Worm (Caenorhabditis elegans) whole organism, L2 larva: ENCODE data around the gene ZC317.7.
"Not testable (repeated sequence)": the region's sequence is repeated elsewhere in the genome, so short reads cannot be mapped to it uniquely, and the experiment has no call there.

Experiments
- C34F6.9 ChIP-seq: fragments of 150-350 bp; optimal IDR thresholded peaks from 2 replicates; lab custom pipeline; 2014; ENCODE audit warnings: missing biosample characterization, missing genetic modification characterization
- F13H6.1 ChIP-seq: sonication (generic microtip); optimal IDR thresholded peaks from 2 replicates; lab custom pipeline; 2016; ENCODE audit warnings: missing genetic modification characterization, missing compliant biosample characterization
- R02D3.7 ChIP-seq: fragments of 150-350 bp; optimal IDR thresholded peaks from 2 replicates; lab custom pipeline; 2014; ENCODE audit warnings: missing biosample characterization, missing genetic modification characterization
- Y55F3AM.14 ChIP-seq: fragments of 200-800 bp; sonication (Bioruptor generic); optimal IDR thresholded peaks from 2 replicates; lab custom pipeline; 2018; ENCODE audit warnings: mild to moderate bottlenecking, missing genetic modification characterization, missing compliant biosample characterization
- alr-1 ChIP-seq: fragments of 150-350 bp; optimal IDR thresholded peaks from 2 replicates; lab custom pipeline; 2014; ENCODE audit warnings: missing biosample characterization, missing genetic modification characterization
- aly-2 ChIP-seq: fragments of 150-350 bp; optimal IDR thresholded peaks from 2 replicates; lab custom pipeline; 2014; ENCODE audit warnings: missing biosample characterization, missing genetic modification characterization
- ama-1 ChIP-seq: fragments of 150-350 bp; optimal IDR thresholded peaks from 2 replicates; lab custom pipeline; 2018; ENCODE audit warnings: inconsistent platforms
- blmp-1 ChIP-seq: sonication (generic microtip); optimal IDR thresholded peaks from 2 replicates; lab custom pipeline; 2017; ENCODE audit warnings: missing genetic modification characterization, mild to moderate bottlenecking, missing compliant biosample characterization, antibody characterized with exemption, moderate library complexity; ENCODE audit not compliant: insufficient read depth
- ceh-16 ChIP-seq: fragments of 150-350 bp; optimal IDR thresholded peaks from 2 replicates; lab custom pipeline; 2014; ENCODE audit warnings: missing biosample characterization, missing genetic modification characterization
- ceh-82 ChIP-seq: fragments of 150-350 bp; optimal IDR thresholded peaks from 2 replicates; lab custom pipeline; 2014; ENCODE audit warnings: missing biosample characterization, missing genetic modification characterization
- crh-2 ChIP-seq: sonication (generic microtip); optimal IDR thresholded peaks from 2 replicates; lab custom pipeline; 2017; ENCODE audit warnings: missing biosample characterization, missing genetic modification characterization
- dmd-4 ChIP-seq: sonication (generic microtip); optimal IDR thresholded peaks from 2 replicates; lab custom pipeline; 2017; ENCODE audit warnings: missing biosample characterization, missing genetic modification characterization
- egl-27 ChIP-seq: sonication (generic microtip); optimal IDR thresholded peaks from 3 replicates; lab custom pipeline; 2017; ENCODE audit warnings: missing biosample characterization, missing genetic modification reagents, missing genetic modification characterization
- elt-3 ChIP-seq: sonication (generic microtip); optimal IDR thresholded peaks from 2 replicates; lab custom pipeline; 2017; ENCODE audit warnings: missing biosample characterization, missing genetic modification characterization
- fos-1 ChIP-seq: fragments of 150-350 bp; optimal IDR thresholded peaks from 2 replicates; lab custom pipeline; 2014; ENCODE audit warnings: missing biosample characterization, missing genetic modification characterization
- gmeb-1 ChIP-seq: fragments of 150-350 bp; optimal IDR thresholded peaks from 2 replicates; lab custom pipeline; 2014; ENCODE audit warnings: missing biosample characterization, missing genetic modification characterization
- lin-11 ChIP-seq: fragments of 150-350 bp; sonication (generic microtip); optimal IDR thresholded peaks from 2 replicates; lab custom pipeline; 2014; ENCODE audit warnings: missing biosample characterization, missing genetic modification characterization, inconsistent platforms, mixed read lengths
- lin-39 ChIP-seq: fragments of 150-350 bp; optimal IDR thresholded peaks from 2 replicates; lab custom pipeline; 2014; ENCODE audit warnings: missing biosample characterization, missing genetic modification reagents, missing genetic modification characterization
- lsy-2 ChIP-seq, 2 experiments: fragments of 150-350 bp in 1 of 2; sonication (generic microtip) in 1 of 2; optimal IDR thresholded peaks; 2 replicates each; lab custom pipeline; 2014 to 2017; ENCODE audit warnings: missing biosample characterization in 2 of 2, missing genetic modification characterization in 2 of 2
- mab-5 ChIP-seq: fragments of 150-350 bp; optimal IDR thresholded peaks from 2 replicates; lab custom pipeline; 2014; ENCODE audit warnings: missing biosample characterization, missing genetic modification characterization
- nhr-10 ChIP-seq: sonication (generic microtip); optimal IDR thresholded peaks from 2 replicates; lab custom pipeline; 2017; ENCODE audit warnings: missing biosample characterization, missing genetic modification characterization
- nhr-11 ChIP-seq: fragments of 150-350 bp; optimal IDR thresholded peaks from 2 replicates; lab custom pipeline; 2014; ENCODE audit warnings: missing biosample characterization, missing genetic modification characterization
- nhr-12 ChIP-seq: fragments of 150-350 bp; optimal IDR thresholded peaks from 2 replicates; lab custom pipeline; 2014; ENCODE audit warnings: missing biosample characterization, missing genetic modification characterization
- nhr-129 ChIP-seq: fragments of 150-350 bp; optimal IDR thresholded peaks from 2 replicates; lab custom pipeline; 2014; ENCODE audit warnings: missing biosample characterization, missing genetic modification characterization
- nhr-237 ChIP-seq: fragments of 150-350 bp; optimal IDR thresholded peaks from 2 replicates; lab custom pipeline; 2014; ENCODE audit warnings: missing biosample characterization, missing genetic modification characterization
- nhr-25 ChIP-seq: fragments of 150-350 bp; sonication (generic microtip); optimal IDR thresholded peaks from 3 replicates; lab custom pipeline; 2014; ENCODE audit warnings: missing biosample characterization, missing genetic modification characterization
- nhr-6 ChIP-seq: fragments of 150-350 bp; optimal IDR thresholded peaks from 2 replicates; lab custom pipeline; 2014; ENCODE audit warnings: missing biosample characterization, missing genetic modification characterization
- peb-1 ChIP-seq: fragments of 150-350 bp; optimal IDR thresholded peaks from 2 replicates; lab custom pipeline; 2014; ENCODE audit warnings: missing biosample characterization, missing genetic modification characterization
- sem-4 ChIP-seq: fragments of 150-350 bp; optimal IDR thresholded peaks from 2 replicates; lab custom pipeline; 2014; ENCODE audit warnings: missing biosample characterization, missing genetic modification reagents, missing genetic modification characterization
- skn-1 ChIP-seq: sonication (generic microtip); optimal IDR thresholded peaks from 2 replicates; lab custom pipeline; 2017; ENCODE audit warnings: missing biosample characterization, missing genetic modification characterization
- sma-3 ChIP-seq: sonication (generic microtip); optimal IDR thresholded peaks from 2 replicates; lab custom pipeline; 2016; ENCODE audit warnings: missing genetic modification reagents, missing genetic modification characterization, missing compliant biosample characterization
- sma-9 ChIP-seq, 2 experiments: fragments of 150-350 bp in 1 of 2; sonication (generic microtip) in 1 of 2; optimal IDR thresholded peaks; 2 replicates each; lab custom pipeline; 2014 to 2016; ENCODE audit warnings: missing genetic modification characterization in 2 of 2, mild to moderate bottlenecking in 1 of 2, missing biosample characterization in 1 of 2, missing compliant biosample characterization in 1 of 2, missing genetic modification reagents in 1 of 2, moderate library complexity in 1 of 2
- unc-39 ChIP-seq: fragments of 150-350 bp; optimal IDR thresholded peaks from 2 replicates; lab custom pipeline; 2014; ENCODE audit warnings: missing biosample characterization, missing genetic modification characterization
- unc-55 ChIP-seq: fragments of 150-350 bp; sonication (generic microtip); optimal IDR thresholded peaks from 3 replicates; lab custom pipeline; 2014; ENCODE audit warnings: missing biosample characterization, missing genetic modification reagents, missing genetic modification characterization
- unc-62 ChIP-seq: fragments of 150-350 bp; optimal IDR thresholded peaks from 2 replicates; lab custom pipeline; 2014; ENCODE audit warnings: missing biosample characterization, missing genetic modification reagents, missing genetic modification characterization
- zag-1 ChIP-seq: fragments of 150-350 bp; optimal IDR thresholded peaks from 2 replicates; lab custom pipeline; 2014; ENCODE audit warnings: missing biosample characterization, missing genetic modification characterization
- ztf-1 ChIP-seq: fragments of 200-800 bp; sonication (Bioruptor generic); conservative IDR thresholded peaks from 2 replicates; pipeline ENCODE4 v1.3.6; 2022; ENCODE audit warnings: missing genetic modification characterization, missing compliant biosample characterization
- ztf-11 ChIP-seq: sonication (generic microtip); optimal IDR thresholded peaks from 2 replicates; lab custom pipeline; 2017; ENCODE audit warnings: missing biosample characterization, missing genetic modification characterization
- ztf-4 ChIP-seq: fragments of 150-350 bp; optimal IDR thresholded peaks from 2 replicates; lab custom pipeline; 2014; ENCODE audit warnings: missing biosample characterization, missing genetic modification characterization

ZC317.7 gene

ce11 chrV:5470930-5471329 lies at the start of gene ZC317.7:
ZC317.7 (minus strand) TSS chrV:5471030.
- TF ChIP-seq unc-62, crh-2, ceh-82: not testable (repeated sequence)

- TF ChIP-seq fos-1 (tag; lab: Kevin White, UChicago) (peak; percentile 19), ama-1 (lab: Kevin White, UChicago) (no peak)
Observed at ce11 chrV:5513630-5514378, 43.0 kb upstream of the ZC317.7 start, which contains the start of the genes hpo-15 and mms-19. hpo-15 (minus strand) TSS chrV:5513830. mms-19 (plus strand) TSS chrV:5514348.

- TF ChIP-seq lin-39 (tag; lab: Kevin White, UChicago) (no peak), sma-9 (GFP tag; optimal IDR thresholded peaks at IDR 0.05; lab: Kevin White, UChicago) (peak; percentile 67), sma-9 (tag; optimal IDR thresholded peaks at IDR 0.05; lab: Kevin White, UChicago) (no peak), aly-2 (no peak), gmeb-1 (no peak), unc-39 (no peak), mab-5 (no peak), crh-2 (peak; percentile 3), nhr-12 (tag; lab: Kevin White, UChicago) (no peak), fos-1 (tag; lab: Kevin White, UChicago) (peak; percentile 67), ztf-1 (GFP tag; lab: Robert Waterston, UW) (no peak), ztf-11 (tag; lab: Kevin White, UChicago) (no peak), elt-3 (tag; lab: Kevin White, UChicago) (no peak)
Observed at ce11 chrV:5512559-5512958, 41.7 kb upstream of the ZC317.7 start.

- TF ChIP-seq ztf-1 (GFP tag; lab: Robert Waterston, UW) (no peak), fos-1 (tag; lab: Kevin White, UChicago) (peak; percentile 10), crh-2 (peak; percentile 8)
Observed at ce11 chrV:5511720-5512119, 40.9 kb upstream of the ZC317.7 start.

- TF ChIP-seq fos-1 (tag; lab: Kevin White, UChicago) (peak; percentile 16), aly-2 (no peak)
Observed at ce11 chrV:5509966-5510365, 39.1 kb upstream of the ZC317.7 start.

- TF ChIP-seq gmeb-1 (no peak), nhr-6 (tag; lab: Kevin White, UChicago) (no peak), fos-1 (tag; lab: Kevin White, UChicago) (no peak), peb-1 (no peak), lin-11 (no peak), Y55F3AM.14 (GFP tag; lab: Kevin White, UChicago) (no peak), nhr-129 (tag; lab: Kevin White, UChicago) (no peak), aly-2 (no peak), zag-1 (no peak), dmd-4 (tag; lab: Kevin White, UChicago) (no peak), nhr-237 (no peak), skn-1 (tag; lab: Kevin White, UChicago) (no peak), ceh-16 (no peak), unc-55 (GFP tag; lab: Kevin White, UChicago) (no peak), ztf-4 (no peak), ceh-82 (no peak), sma-3 (GFP tag; lab: Kevin White, UChicago) (no peak)
Observed at ce11 chrV:5509134-5509533, 38.3 kb upstream of the ZC317.7 start.

ce11 chrV:5504807-5505442 lies 34.1 kb upstream of the ZC317.7 start, which contains the start of the genes dnj-19 and nhr-47:
dnj-19 (minus strand) TSS chrV:5504857.
nhr-47 (plus strand) TSS chrV:5505253.
- TF ChIP-seq crh-2 (peak; percentile 93), blmp-1 (tag; lab: Kevin White, UChicago) (peak; percentile 26), nhr-6 (tag; lab: Kevin White, UChicago) (peak; percentile 56), F13H6.1 (tag; lab: Kevin White, UChicago) (peak; percentile 88), unc-55 (GFP tag; lab: Kevin White, UChicago) (peak; percentile 95), lin-11 (peak; percentile 97), nhr-10 (tag; lab: Kevin White, UChicago) (peak; percentile 42), lsy-2 (tag; optimal IDR thresholded peaks at IDR 0.05; lab: Kevin White, UChicago) (peak; percentile 89 to 93), egl-27 (tag; lab: Kevin White, UChicago) (peak; percentile 73), alr-1 (tag; lab: Kevin White, UChicago) (no peak), nhr-11 (tag; lab: Kevin White, UChicago) (no peak), unc-62 (peak; percentile 22), R02D3.7 (tag; lab: Kevin White, UChicago) (peak; percentile 36), nhr-25 (tag; lab: Kevin White, UChicago) (peak; percentile 85), ceh-82 (peak; percentile 50), nhr-12 (tag; lab: Kevin White, UChicago) (peak; percentile 37), C34F6.9 (tag; lab: Kevin White, UChicago) (peak; percentile 96), dmd-4 (tag; lab: Kevin White, UChicago) (no peak), sem-4 (tag; lab: Kevin White, UChicago) (peak; percentile 84), elt-3 (tag; lab: Kevin White, UChicago) (no peak)
